Worm (Caenorhabditis elegans) whole organism, L4 larva: ENCODE measurements around the gene nhr-210.

Experiments used
- F49E8.2 ChIP-seq: sonication (generic microtip); optimal IDR thresholded peaks from 2 replicates; lab custom pipeline; 2016; ENCODE audit warnings: missing compliant biosample characterization, mild to moderate bottlenecking, missing genetic modification characterization, borderline replicate concordance
- T26A8.4 ChIP-seq: fragments of 200-800 bp; sonication (Bioruptor generic); IDR thresholded peaks from 2 replicates; pipeline ENCODE4 v1.3.6; 2022; ENCODE audit warnings: missing genetic modification characterization, missing compliant biosample characterization
- Y105C5A.15 ChIP-seq: fragments of 200-800 bp; sonication (Bioruptor generic); IDR thresholded peaks from 2 replicates; pipeline ENCODE4 v1.3.6; 2022; ENCODE audit warnings: missing genetic modification characterization, missing compliant biosample characterization
- Y75B8A.6 ChIP-seq: fragments of 200-800 bp; sonication (Bioruptor generic); IDR thresholded peaks from 2 replicates; pipeline ENCODE4 v1.3.6; 2022; ENCODE audit warnings: missing genetic modification reagents, missing genetic modification characterization, missing compliant biosample characterization
- ama-1 ChIP-seq: fragments of 150-350 bp; optimal IDR thresholded peaks from 2 replicates; lab custom pipeline; 2014; ENCODE audit warnings: inconsistent platforms, mixed read lengths
- ceh-32 ChIP-seq: sonication (generic microtip); optimal IDR thresholded peaks from 2 replicates; lab custom pipeline; 2016; ENCODE audit warnings: mild to moderate bottlenecking, missing genetic modification characterization, missing compliant biosample characterization; ENCODE audit not compliant: poor library complexity
- ceh-44 ChIP-seq: fragments of 200-800 bp; sonication (Bioruptor generic); IDR thresholded peaks from 2 replicates; pipeline ENCODE4 v1.3.6; 2022; ENCODE audit warnings: missing genetic modification reagents, missing genetic modification characterization, missing compliant biosample characterization
- ceh-62 ChIP-seq: sonication (generic microtip); optimal IDR thresholded peaks from 2 replicates; lab custom pipeline; 2017; ENCODE audit warnings: missing biosample characterization, missing genetic modification characterization
- egl-43 ChIP-seq: fragments of 200-800 bp; sonication (Bioruptor generic); IDR thresholded peaks from 2 replicates; pipeline ENCODE4 v1.3.6; 2022; ENCODE audit warnings: missing genetic modification reagents, missing genetic modification characterization, missing compliant biosample characterization
- fkh-10 ChIP-seq: fragments of 150-350 bp; optimal IDR thresholded peaks from 2 replicates; lab custom pipeline; 2014; ENCODE audit warnings: missing biosample characterization, missing genetic modification reagents, missing genetic modification characterization
- hif-1 ChIP-seq, 2 experiments: sonication (generic microtip); optimal IDR thresholded peaks; 2 replicates each; lab custom pipeline; 2016 to 2017; ENCODE audit warnings: missing compliant biosample characterization in 2 of 2, missing genetic modification characterization in 2 of 2, missing genetic modification reagents in 2 of 2, missing genotype in 2 of 2, mild to moderate bottlenecking in 1 of 2
- lim-7 ChIP-seq: fragments of 200-800 bp; sonication (Bioruptor generic); IDR thresholded peaks from 2 replicates; pipeline ENCODE4 v1.3.6; 2022; ENCODE audit warnings: missing genetic modification characterization, missing compliant biosample characterization
- lin-38 ChIP-seq: fragments of 200-800 bp; sonication (Bioruptor generic); IDR thresholded peaks from 2 replicates; pipeline ENCODE4 v1.3.6; 2022; ENCODE audit warnings: missing genetic modification reagents, missing genetic modification characterization, missing compliant biosample characterization
- lin-39 ChIP-seq: fragments of 150-350 bp; optimal IDR thresholded peaks from 2 replicates; lab custom pipeline; 2014; ENCODE audit warnings: missing biosample characterization, missing genetic modification reagents, missing genetic modification characterization
- lsy-2 ChIP-seq, 2 experiments: fragments of 150-350 bp in 1 of 2; sonication (generic microtip) in 1 of 2; optimal IDR thresholded peaks; 2 replicates each; lab custom pipeline; 2014 to 2017; ENCODE audit warnings: missing biosample characterization in 2 of 2, missing genetic modification characterization in 2 of 2
- madf-5 ChIP-seq, 2 experiments: fragments of 200-800 bp; sonication (Bioruptor generic); IDR thresholded peaks; 2 replicates each; pipeline ENCODE4 v1.3.6; 2022; ENCODE audit warnings: missing compliant biosample characterization in 2 of 2, missing genetic modification characterization in 2 of 2
- mes-2 ChIP-seq: sonication (generic microtip); optimal IDR thresholded peaks from 2 replicates; lab custom pipeline; 2016; ENCODE audit warnings: missing genotype, mild to moderate bottlenecking, missing genetic modification characterization, missing compliant biosample characterization; ENCODE audit not compliant: poor library complexity, severe bottlenecking
- mxl-3 ChIP-seq: fragments of 200-800 bp; sonication (Bioruptor generic); optimal IDR thresholded peaks from 2 replicates; lab custom pipeline; 2018; ENCODE audit warnings: mild to moderate bottlenecking, missing genetic modification characterization, missing compliant biosample characterization
- nhr-102 ChIP-seq: sonication (generic microtip); optimal IDR thresholded peaks from 2 replicates; lab custom pipeline; 2016; ENCODE audit warnings: mild to moderate bottlenecking, missing genetic modification characterization, moderate library complexity, missing compliant biosample characterization
- nhr-25 ChIP-seq: sonication (generic microtip); optimal IDR thresholded peaks from 2 replicates; lab custom pipeline; 2017; ENCODE audit warnings: missing genetic modification characterization, mild to moderate bottlenecking, missing compliant biosample characterization, antibody characterized with exemption, moderate library complexity, borderline replicate concordance; ENCODE audit not compliant: insufficient read depth
- nhr-41 ChIP-seq: fragments of 200-800 bp; sonication (Bioruptor generic); IDR thresholded peaks from 2 replicates; pipeline ENCODE4 v1.3.6; 2022; ENCODE audit warnings: missing genetic modification reagents, missing genetic modification characterization, missing compliant biosample characterization
- nhr-42 ChIP-seq: fragments of 200-800 bp; sonication (Bioruptor generic); IDR thresholded peaks from 2 replicates; pipeline ENCODE4 v1.3.6; 2022; ENCODE audit warnings: missing genetic modification characterization, missing compliant biosample characterization
- nhr-6 ChIP-seq: fragments of 150-350 bp; optimal IDR thresholded peaks from 2 replicates; lab custom pipeline; 2014; ENCODE audit warnings: missing biosample characterization, missing genetic modification characterization
- nhr-76 ChIP-seq: fragments of 150-350 bp; optimal IDR thresholded peaks from 2 replicates; lab custom pipeline; 2014; ENCODE audit warnings: missing biosample characterization, missing genetic modification characterization
- spr-3 ChIP-seq: fragments of 200-800 bp; sonication (Bioruptor generic); optimal IDR thresholded peaks from 2 replicates; lab custom pipeline; 2018; ENCODE audit warnings: mild to moderate bottlenecking, missing genetic modification characterization, missing compliant biosample characterization
- tag-97 ChIP-seq: fragments of 200-800 bp; sonication (Bioruptor generic); IDR thresholded peaks from 2 replicates; pipeline ENCODE4 v1.3.6; 2022; ENCODE audit warnings: missing genetic modification characterization, missing compliant biosample characterization
- unc-130 ChIP-seq: sonication (generic microtip); optimal IDR thresholded peaks from 2 replicates; lab custom pipeline; 2016; ENCODE audit warnings: missing genetic modification reagents, missing genetic modification characterization, missing compliant biosample characterization
- unc-39 ChIP-seq: sonication (generic microtip); optimal IDR thresholded peaks from 2 replicates; lab custom pipeline; 2017; ENCODE audit warnings: missing biosample characterization, missing genetic modification characterization
- unc-62 ChIP-seq, 3 experiments: fragments of 150-350 bp in 1 of 3; sonication (generic microtip); optimal IDR thresholded peaks in 2 of 3; peaks in 1 of 3; 1 replicate in 1 of 3; 2 replicates in 2 of 3; lab custom pipeline; 2014 to 2017; ENCODE audit warnings: missing biosample characterization in 3 of 3, missing genetic modification characterization in 3 of 3, missing genetic modification reagents in 3 of 3, missing genotype in 1 of 3
- vab-7 ChIP-seq: fragments of 200-800 bp; sonication (Bioruptor generic); IDR thresholded peaks from 2 replicates; pipeline ENCODE4 v1.3.6; 2022; ENCODE audit warnings: missing genetic modification reagents, missing genetic modification characterization, missing compliant biosample characterization
- ztf-7 ChIP-seq: fragments of 150-350 bp; optimal IDR thresholded peaks from 2 replicates; lab custom pipeline; 2014; ENCODE audit warnings: missing biosample characterization, missing genetic modification characterization

The nhr-210 gene

DNA sequence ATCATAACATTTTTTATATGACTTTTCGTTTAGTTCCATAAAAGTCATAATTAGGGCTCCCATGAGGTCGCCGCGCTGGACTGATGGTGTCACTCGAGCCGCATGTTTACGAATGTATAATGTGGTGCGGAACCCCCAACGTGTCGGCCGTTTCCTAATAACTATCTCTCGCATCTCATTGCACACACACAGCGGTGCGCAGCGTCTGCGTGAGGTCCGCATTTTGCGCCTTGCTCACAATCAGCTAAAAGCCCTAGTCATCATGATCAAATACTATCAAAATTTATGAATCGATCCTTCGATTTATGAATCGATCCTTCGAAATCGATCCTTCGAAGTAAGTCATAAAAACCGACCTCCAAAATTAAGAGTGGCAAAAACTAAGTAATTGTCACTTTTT lies 40.6 kb upstream of the nhr-210 start, which contains the start of gene srx-7:
srx-7 (plus strand) TSS at position 256 of the 400 bp plus-strand sequence.
- TF ChIP-seq unc-130 (GFP tag; lab: Kevin White, UChicago), result no peak
- TF ChIP-seq egl-43 (GFP tag; lab: Robert Waterston, UW), result no peak
- TF ChIP-seq nhr-41 (GFP tag; lab: Robert Waterston, UW), result no peak
- TF ChIP-seq ceh-44, result peak; percentile 86
- no peak for TF ChIP-seq spr-3
- TF ChIP-seq, all 104 proteins: peak for 1

DNA sequence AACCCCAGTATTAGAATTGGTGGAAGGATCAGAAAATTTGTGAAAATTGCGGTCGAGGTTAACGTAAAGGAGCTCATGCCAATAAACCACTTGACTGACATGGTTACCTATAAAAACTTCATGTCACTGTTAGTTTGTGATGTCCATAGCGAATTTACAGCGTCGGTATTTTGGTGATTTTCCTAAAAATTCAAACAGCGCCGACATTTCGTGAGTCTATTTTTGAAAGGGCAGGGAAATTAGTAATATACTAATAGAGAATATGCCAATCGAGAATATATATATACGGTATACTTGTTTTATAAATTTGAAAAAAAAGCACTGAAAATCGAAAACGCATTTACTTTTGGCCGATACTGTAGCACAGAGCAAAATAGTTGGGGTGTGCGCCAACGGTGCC lies 36.7 kb upstream of the nhr-210 start, which contains the start of gene srx-8:
srx-8 (minus strand) TSS at position 101 of the 400 bp plus-strand sequence.
- TF ChIP-seq lin-38 (GFP tag; lab: Robert Waterston, UW) (no peak), lsy-2 (tag; optimal IDR thresholded peaks at IDR 0.05; lab: Kevin White, UChicago) (no peak), ztf-7 (no peak), nhr-6 (tag; lab: Kevin White, UChicago) (no peak), nhr-42 (GFP tag; lab: Robert Waterston, UW) (no peak), T26A8.4 (no peak)

DNA sequence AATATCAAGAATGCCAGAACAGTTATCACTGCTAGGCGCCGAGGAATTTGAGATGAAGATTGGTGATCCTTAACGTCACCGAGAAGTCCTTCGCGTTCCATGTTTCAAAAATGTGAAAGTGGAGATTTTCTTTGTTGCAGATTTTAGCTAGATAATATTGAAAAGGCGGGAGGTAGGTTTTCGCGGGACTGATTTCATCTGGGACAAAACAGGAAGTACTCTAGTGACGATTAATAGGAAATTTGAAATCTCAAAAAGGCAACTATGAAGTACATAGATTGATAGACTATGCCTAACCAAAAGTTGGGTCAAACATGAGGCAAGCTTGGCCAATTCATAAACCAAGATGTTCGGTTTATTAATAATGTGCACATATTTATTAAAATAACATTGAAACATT lies 33.7 kb upstream of the nhr-210 start, which contains the start of gene C14C6.8:
C14C6.8 (minus strand) TSS at position 101 of the 400 bp plus-strand sequence.
- TF ChIP-seq fkh-10 (GFP tag; lab: Kevin White, UChicago), result no peak
- TF ChIP-seq mes-2, result no peak
- TF ChIP-seq unc-62 (GFP tag; optimal IDR thresholded peaks at IDR 0.05 in 1 of 2; lab: Kevin White, UChicago), result no peak
- no peak for TF ChIP-seq unc-62 (tag; optimal IDR thresholded peaks at IDR 0.05; lab: Kevin White, UChicago)
- no peak for TF ChIP-seq spr-3
- TF ChIP-seq hif-1 (tag; optimal IDR thresholded peaks at IDR 0.05; lab: Kevin White, UChicago), result no peak
- no peak for TF ChIP-seq madf-5 (GFP tag; IDR thresholded peaks at IDR 0.05; lab: Robert Waterston, UW)
- no peak for TF ChIP-seq F49E8.2 (tag; lab: Kevin White, UChicago)
- no peak for TF ChIP-seq nhr-25 (tag; lab: Kevin White, UChicago)
- TF ChIP-seq nhr-102 (tag; lab: Kevin White, UChicago), result no peak
- no peak for TF ChIP-seq tag-97 (GFP tag; lab: Robert Waterston, UW)
- no peak for TF ChIP-seq unc-39 (tag; lab: Kevin White, UChicago)
- TF ChIP-seq ama-1 (lab: Kevin White, UChicago), result no peak
- no peak for TF ChIP-seq nhr-41 (GFP tag; lab: Robert Waterston, UW)
- TF ChIP-seq lin-39 (tag; lab: Kevin White, UChicago), result no peak
- TF ChIP-seq vab-7 (GFP tag; lab: Robert Waterston, UW), result no peak
- TF ChIP-seq mxl-3, result no peak

DNA sequence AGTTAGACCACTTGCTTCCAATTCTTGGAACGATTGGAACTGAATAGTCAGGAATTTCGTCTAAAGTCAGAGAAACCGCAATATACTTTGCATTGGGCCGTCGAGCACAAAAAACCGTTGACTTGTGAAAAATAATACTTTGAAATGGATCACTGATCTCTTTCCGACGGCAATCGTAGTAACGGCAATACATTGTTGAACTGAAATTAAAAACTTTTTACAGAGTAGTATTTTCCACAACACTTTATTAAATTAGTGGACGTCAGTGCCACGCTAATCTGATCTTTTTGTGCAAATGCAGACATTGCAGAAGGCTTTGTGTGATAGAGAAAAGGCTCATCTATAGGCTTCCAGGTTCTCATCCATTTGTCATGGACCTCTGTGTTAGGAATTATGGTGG lies 33.1 kb upstream of the nhr-210 start:
- TF ChIP-seq ceh-32 (tag; lab: Kevin White, UChicago), result no peak
- TF ChIP-seq unc-62 (GFP tag; optimal IDR thresholded peaks at IDR 0.05 in 1 of 2; lab: Kevin White, UChicago), result peak in 1 of 2 experiments; percentile 91
- no peak for TF ChIP-seq unc-62 (tag; optimal IDR thresholded peaks at IDR 0.05; lab: Kevin White, UChicago)

DNA sequence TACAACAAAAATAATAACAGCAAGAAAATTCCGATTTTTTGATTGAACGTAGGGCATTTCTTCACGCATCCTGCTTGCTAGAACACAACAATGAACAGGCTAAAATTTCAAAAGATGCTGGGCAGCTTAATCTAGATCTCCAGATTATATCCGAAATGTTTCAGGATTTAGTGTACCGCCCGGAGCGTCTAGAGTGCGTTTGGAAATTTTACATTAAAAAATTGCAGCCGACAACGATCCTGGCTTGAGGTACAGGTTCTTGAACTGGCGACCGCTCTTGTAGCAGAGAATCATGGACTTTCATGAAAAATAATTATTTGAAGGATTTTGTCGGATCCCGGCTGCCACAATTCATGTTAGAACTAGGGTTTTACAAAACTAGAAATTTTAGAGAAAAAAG lies 28.6 kb upstream of the nhr-210 start, which contains the start of gene C14C6.6:
C14C6.6 (minus strand) TSS at position 101 of the 400 bp plus-strand sequence.
- TF ChIP-seq madf-5 (GFP tag; IDR thresholded peaks at IDR 0.05; lab: Robert Waterston, UW) (no peak), lim-7 (GFP tag; lab: Robert Waterston, UW) (no peak), Y105C5A.15 (GFP tag; lab: Robert Waterston, UW) (no peak), nhr-76 (no peak), ceh-62 (tag; lab: Kevin White, UChicago) (no peak), Y75B8A.6 (GFP tag; lab: Robert Waterston, UW) (no peak)
